Worm (Caenorhabditis elegans) whole organism, L3 larva: ENCODE data around the gene T07A9.15.

ENCODE experiments used
- R02D3.7 ChIP-seq: fragments of 150-350 bp; optimal IDR thresholded peaks from 2 replicates; lab custom pipeline; 2014; ENCODE audit warnings: missing biosample characterization, missing genetic modification characterization
- ZK546.5 ChIP-seq: sonication (generic microtip); optimal IDR thresholded peaks from 2 replicates; lab custom pipeline; 2017; ENCODE audit warnings: missing biosample characterization, missing genetic modification characterization
- aly-2 ChIP-seq: fragments of 150-350 bp; optimal IDR thresholded peaks from 2 replicates; lab custom pipeline; 2014; ENCODE audit warnings: missing biosample characterization, missing genetic modification characterization
- ama-1 ChIP-seq: fragments of 150-350 bp; optimal IDR thresholded peaks from 2 replicates; lab custom pipeline; 2018
- ceh-16 ChIP-seq: sonication (generic microtip); optimal IDR thresholded peaks from 2 replicates; lab custom pipeline; 2017; ENCODE audit warnings: missing biosample characterization, missing genetic modification characterization
- ceh-82 ChIP-seq: fragments of 150-350 bp; optimal IDR thresholded peaks from 2 replicates; lab custom pipeline; 2014; ENCODE audit warnings: missing biosample characterization, missing genetic modification characterization
- ceh-9 ChIP-seq: sonication (generic microtip); optimal IDR thresholded peaks from 2 replicates; lab custom pipeline; 2018; ENCODE audit warnings: missing biosample characterization, missing genetic modification characterization
- daf-12 ChIP-seq: fragments of 150-350 bp; optimal IDR thresholded peaks from 2 replicates; lab custom pipeline; 2014; ENCODE audit warnings: missing biosample characterization, missing genetic modification reagents, missing genetic modification characterization
- egl-27 ChIP-seq: sonication (generic microtip); optimal IDR thresholded peaks from 4 replicates; lab custom pipeline; 2017; ENCODE audit warnings: missing biosample characterization, missing genetic modification reagents, missing genetic modification characterization
- egl-5 ChIP-seq: fragments of 150-350 bp; optimal IDR thresholded peaks from 2 replicates; lab custom pipeline; 2017; ENCODE audit warnings: missing biosample characterization, missing genetic modification reagents, missing genetic modification characterization, inconsistent platforms
- elt-1 ChIP-seq: fragments of 150-350 bp; optimal IDR thresholded peaks from 2 replicates; lab custom pipeline; 2014; ENCODE audit warnings: missing biosample characterization, missing genetic modification characterization
- elt-2 ChIP-seq: sonication (generic microtip); optimal IDR thresholded peaks from 2 replicates; lab custom pipeline; 2016; ENCODE audit warnings: missing genetic modification reagents, mild to moderate bottlenecking, missing genetic modification characterization, missing compliant biosample characterization
- elt-3 ChIP-seq, 3 experiments: fragments of 150-350 bp in 1 of 3; sonication (generic microtip) in 2 of 3; optimal IDR thresholded peaks; 2 replicates in 2 of 3; 4 replicates in 1 of 3; lab custom pipeline; 2014 to 2017; ENCODE audit warnings: missing biosample characterization in 3 of 3, missing genetic modification characterization in 3 of 3
- eor-1 ChIP-seq, 2 experiments: fragments of 150-350 bp; optimal IDR thresholded peaks; 2 replicates each; lab custom pipeline; 2014 to 2018; ENCODE audit warnings: missing biosample characterization in 2 of 2, missing genetic modification characterization in 2 of 2
- fkh-10 ChIP-seq: sonication (generic microtip); optimal IDR thresholded peaks from 2 replicates; lab custom pipeline; 2017; ENCODE audit warnings: missing biosample characterization, missing genetic modification reagents, missing genetic modification characterization
- fkh-2 ChIP-seq: fragments of 150-350 bp; optimal IDR thresholded peaks from 2 replicates; lab custom pipeline; 2014; ENCODE audit warnings: missing biosample characterization, missing genetic modification reagents, missing genetic modification characterization
- hmg-11 ChIP-seq: sonication (generic microtip); optimal IDR thresholded peaks from 2 replicates; lab custom pipeline; 2016; ENCODE audit warnings: missing genetic modification characterization, missing compliant biosample characterization
- jun-1 ChIP-seq: fragments of 150-350 bp; optimal IDR thresholded peaks from 2 replicates; lab custom pipeline; 2014; ENCODE audit warnings: missing biosample characterization, missing genetic modification reagents, missing genetic modification characterization
- lin-15B ChIP-seq: fragments of 150-350 bp; optimal IDR thresholded peaks from 2 replicates; lab custom pipeline; 2014; ENCODE audit warnings: missing biosample characterization, missing genetic modification characterization
- lin-39 ChIP-seq: fragments of 150-350 bp; optimal IDR thresholded peaks from 2 replicates; lab custom pipeline; 2018; ENCODE audit warnings: missing biosample characterization, missing genetic modification reagents, missing genetic modification characterization
- lsy-12 ChIP-seq: sonication (generic microtip); optimal IDR thresholded peaks from 2 replicates; lab custom pipeline; 2016; ENCODE audit warnings: mild to moderate bottlenecking, missing genetic modification characterization, missing compliant biosample characterization
- mdl-1 ChIP-seq: fragments of 150-350 bp; optimal IDR thresholded peaks from 2 replicates; lab custom pipeline; 2014; ENCODE audit warnings: missing biosample characterization, missing genetic modification characterization
- mml-1 ChIP-seq: fragments of 150-350 bp; sonication (generic microtip); optimal IDR thresholded peaks from 3 replicates; lab custom pipeline; 2014; ENCODE audit warnings: missing biosample characterization, missing genetic modification characterization
- nhr-11 ChIP-seq: fragments of 150-350 bp; optimal IDR thresholded peaks from 2 replicates; lab custom pipeline; 2014; ENCODE audit warnings: missing biosample characterization, missing genetic modification characterization
- nhr-12 ChIP-seq: fragments of 150-350 bp; optimal IDR thresholded peaks from 2 replicates; lab custom pipeline; 2014; ENCODE audit warnings: missing biosample characterization, missing genetic modification characterization
- nhr-23 ChIP-seq: fragments of 150-350 bp; optimal IDR thresholded peaks from 2 replicates; lab custom pipeline; 2014; ENCODE audit warnings: missing biosample characterization, missing genetic modification reagents, missing genetic modification characterization
- nhr-237 ChIP-seq: fragments of 150-350 bp; optimal IDR thresholded peaks from 2 replicates; lab custom pipeline; 2014; ENCODE audit warnings: missing biosample characterization, missing genetic modification characterization
- nhr-25 ChIP-seq: sonication (generic microtip); optimal IDR thresholded peaks from 2 replicates; lab custom pipeline; 2017; ENCODE audit warnings: missing biosample characterization, missing genetic modification characterization
- nhr-28 ChIP-seq: fragments of 150-350 bp; optimal IDR thresholded peaks from 2 replicates; lab custom pipeline; 2014; ENCODE audit warnings: missing biosample characterization, missing genetic modification characterization
- nhr-43 ChIP-seq: sonication (generic microtip); optimal IDR thresholded peaks from 2 replicates; lab custom pipeline; 2016; ENCODE audit warnings: mild to moderate bottlenecking, missing genetic modification characterization, missing compliant biosample characterization; ENCODE audit not compliant: poor library complexity, severe bottlenecking
- nhr-67 ChIP-seq: fragments of 150-350 bp; optimal IDR thresholded peaks from 2 replicates; lab custom pipeline; 2014; ENCODE audit warnings: missing biosample characterization, missing genetic modification characterization
- nhr-76 ChIP-seq: fragments of 150-350 bp; sonication (generic microtip); optimal IDR thresholded peaks from 5 replicates; lab custom pipeline; 2014; ENCODE audit warnings: missing biosample characterization, missing genetic modification characterization
- pha-4 ChIP-seq: fragments of 150-350 bp; optimal IDR thresholded peaks from 2 replicates; lab custom pipeline; 2014; ENCODE audit warnings: missing biosample characterization, missing genetic modification reagents, missing genetic modification characterization
- pqm-1 ChIP-seq: fragments of 150-350 bp; optimal IDR thresholded peaks from 2 replicates; lab custom pipeline; 2017; ENCODE audit warnings: missing biosample characterization, missing genetic modification characterization, inconsistent platforms
- sea-2 ChIP-seq: fragments of 150-350 bp; sonication (generic microtip); optimal IDR thresholded peaks from 4 replicates; lab custom pipeline; 2014; ENCODE audit warnings: missing biosample characterization, missing genetic modification reagents, missing genetic modification characterization
- skn-1 ChIP-seq: fragments of 150-350 bp; optimal IDR thresholded peaks from 2 replicates; lab custom pipeline; 2014; ENCODE audit warnings: missing biosample characterization, missing genetic modification characterization
- snpc-4 ChIP-seq: fragments of 150-350 bp; optimal IDR thresholded peaks from 2 replicates; lab custom pipeline; 2014; ENCODE audit warnings: missing biosample characterization, missing genetic modification characterization
- tbx-2 ChIP-seq: sonication (generic microtip); optimal IDR thresholded peaks from 2 replicates; lab custom pipeline; 2016; ENCODE audit warnings: mild to moderate bottlenecking, missing genetic modification characterization, missing compliant biosample characterization
- unc-39 ChIP-seq: sonication (generic microtip); optimal IDR thresholded peaks from 4 replicates; lab custom pipeline; 2017; ENCODE audit warnings: missing biosample characterization, missing genetic modification characterization
- zag-1 ChIP-seq: fragments of 150-350 bp; optimal IDR thresholded peaks from 2 replicates; lab custom pipeline; 2014; ENCODE audit warnings: missing biosample characterization, missing genetic modification characterization
- ztf-11 ChIP-seq: fragments of 150-350 bp; optimal IDR thresholded peaks from 2 replicates; lab custom pipeline; 2014; ENCODE audit warnings: missing biosample characterization, missing genetic modification characterization
- ztf-4 ChIP-seq: fragments of 150-350 bp; optimal IDR thresholded peaks from 2 replicates; lab custom pipeline; 2014; ENCODE audit warnings: missing biosample characterization, missing genetic modification characterization

T07A9.15 gene

ce11 chrIV:409935-410334 is 16.6 kb upstream of the T07A9.15 start, which contains the start of gene kgb-1:
kgb-1 (minus strand) TSS chrIV:410035.
- no peak for TF ChIP-seq nhr-23 (tag; lab: Kevin White, UChicago)
- no peak for TF ChIP-seq zag-1
- no peak for TF ChIP-seq elt-1 (tag; lab: Kevin White, UChicago)
- TF ChIP-seq ZK546.5 (tag; lab: Kevin White, UChicago) = no peak
- no peak for TF ChIP-seq hmg-11 (tag; lab: Kevin White, UChicago)
- TF ChIP-seq nhr-11 (tag; lab: Kevin White, UChicago) = no peak
- TF ChIP-seq pha-4 (tag; lab: Kevin White, UChicago) = no peak
- TF ChIP-seq ceh-82 (tag; lab: Kevin White, UChicago) = no peak
- no peak for TF ChIP-seq R02D3.7 (tag; lab: Kevin White, UChicago)
- no peak for TF ChIP-seq nhr-237 (tag; lab: Kevin White, UChicago)
- no peak for TF ChIP-seq snpc-4
- TF ChIP-seq egl-27 (tag; lab: Kevin White, UChicago) = no peak
- no peak for TF ChIP-seq ztf-4 (tag; lab: Kevin White, UChicago)
- no peak for TF ChIP-seq nhr-76 (tag; lab: Kevin White, UChicago)
- TF ChIP-seq mml-1 (tag; lab: Kevin White, UChicago) = no peak
- TF ChIP-seq daf-12 (tag; lab: Kevin White, UChicago) = no peak
- TF ChIP-seq lin-15B = no peak

ce11 chrIV:408892-409291 is 15.5 kb upstream of the T07A9.15 start:
- TF ChIP-seq nhr-11 (tag; lab: Kevin White, UChicago) (no peak), nhr-43 (tag; lab: Kevin White, UChicago) (no peak), pha-4 (tag; lab: Kevin White, UChicago) (peak; percentile 4), elt-2 (tag; lab: Kevin White, UChicago) (peak; percentile 53), pqm-1 (peak; percentile 10)

- no peak for TF ChIP-seq ceh-16
- no peak for TF ChIP-seq hmg-11 (tag; lab: Kevin White, UChicago)
- TF ChIP-seq egl-5 = no peak
- no peak for TF ChIP-seq aly-2 (tag; lab: Kevin White, UChicago)
- TF ChIP-seq lin-39 (tag; lab: Kevin White, UChicago) = no peak
- TF ChIP-seq nhr-25 (tag; lab: Kevin White, UChicago) = no peak
These were observed 8.0 kb upstream of the T07A9.15 start, which contains the start of gene gpa-4 for ce11 chrIV:401395-401794. gpa-4 (plus strand) TSS chrIV:401695.

- TF ChIP-seq mdl-1 (tag; lab: Kevin White, UChicago) = no peak
- no peak for TF ChIP-seq fkh-2 (tag; lab: Kevin White, UChicago)
- TF ChIP-seq daf-12 (tag; lab: Kevin White, UChicago) = no peak
- TF ChIP-seq nhr-12 (tag; lab: Kevin White, UChicago) = no peak
- TF ChIP-seq nhr-23 (tag; lab: Kevin White, UChicago) = no peak
- TF ChIP-seq nhr-28 (tag; lab: Kevin White, UChicago) = no peak
- TF ChIP-seq snpc-4 = no peak
- TF ChIP-seq lin-39 (tag; lab: Kevin White, UChicago) = no peak
- no peak for TF ChIP-seq pha-4 (tag; lab: Kevin White, UChicago)
- TF ChIP-seq jun-1 = no peak
- TF ChIP-seq tbx-2 = no peak
- TF ChIP-seq pqm-1 = no peak
- no peak for TF ChIP-seq nhr-67
- no peak for TF ChIP-seq zag-1
- no peak for TF ChIP-seq skn-1 (tag; lab: Kevin White, UChicago)
- TF ChIP-seq elt-3 (tag; optimal IDR thresholded peaks at IDR 0.05; lab: Kevin White, UChicago) = no peak
- TF ChIP-seq nhr-25 (tag; lab: Kevin White, UChicago) = no peak
- no peak for TF ChIP-seq unc-39 (tag; lab: Kevin White, UChicago)
These were observed 3.0 kb upstream of the T07A9.15 start, which contains the start of gene rrp-8 for ce11 chrIV:396373-396772. rrp-8 (plus strand) TSS chrIV:396545.

ce11 chrIV:390279-390678 is 3.1 kb downstream of the T07A9.15 start, which contains the start of the genes ears-2 and uncp-18:
ears-2 (minus strand) TSS chrIV:390468.
uncp-18 (plus strand) TSS chrIV:390560.
- peak; percentile 77 for TF ChIP-seq skn-1 (tag; lab: Kevin White, UChicago)
- peak; percentile 83 for TF ChIP-seq tbx-2
- TF ChIP-seq nhr-23 (tag; lab: Kevin White, UChicago) = peak; percentile 92
- peak; percentile 72 for TF ChIP-seq nhr-25 (tag; lab: Kevin White, UChicago)
- no peak for TF ChIP-seq ceh-16
- no peak for TF ChIP-seq sea-2
- TF ChIP-seq unc-39 (tag; lab: Kevin White, UChicago) = no peak
- TF ChIP-seq ceh-9 (tag; lab: Kevin White, UChicago) = no peak
- peak; percentile 88 for TF ChIP-seq lin-39 (tag; lab: Kevin White, UChicago)
- peak; percentile 91 for TF ChIP-seq R02D3.7 (tag; lab: Kevin White, UChicago)
- peak; percentile 89 for TF ChIP-seq pha-4 (tag; lab: Kevin White, UChicago)
- TF ChIP-seq lsy-12 (tag; lab: Kevin White, UChicago) = peak; percentile 86
- peak; percentile 97 for TF ChIP-seq nhr-43 (tag; lab: Kevin White, UChicago)
- peak; percentile 70 for TF ChIP-seq jun-1
- peak; percentile 88 for TF ChIP-seq ceh-82 (tag; lab: Kevin White, UChicago)
- TF ChIP-seq mdl-1 (tag; lab: Kevin White, UChicago) = no peak
- TF ChIP-seq ztf-11 (tag; lab: Kevin White, UChicago) = no peak
- no peak for TF ChIP-seq nhr-237 (tag; lab: Kevin White, UChicago)
- TF ChIP-seq mml-1 (tag; lab: Kevin White, UChicago) = no peak
- no peak for TF ChIP-seq nhr-11 (tag; lab: Kevin White, UChicago)
- no peak for TF ChIP-seq nhr-12 (tag; lab: Kevin White, UChicago)
- no peak for TF ChIP-seq elt-3 (tag; optimal IDR thresholded peaks at IDR 0.05; lab: Kevin White, UChicago)
- peak; percentile 27 for TF ChIP-seq ama-1 (lab: Kevin White, UChicago)
- no peak for TF ChIP-seq ztf-4 (tag; lab: Kevin White, UChicago)
- no peak for TF ChIP-seq eor-1 (tag; optimal IDR thresholded peaks at IDR 0.05; lab: Kevin White, UChicago)
- TF ChIP-seq egl-5 = peak; percentile 76
- TF ChIP-seq fkh-10 = peak; percentile 50
